Fruit fly (Drosophila melanogaster): ENCODE results near the gene Ir10a.

Gene Ir10a

DNA sequence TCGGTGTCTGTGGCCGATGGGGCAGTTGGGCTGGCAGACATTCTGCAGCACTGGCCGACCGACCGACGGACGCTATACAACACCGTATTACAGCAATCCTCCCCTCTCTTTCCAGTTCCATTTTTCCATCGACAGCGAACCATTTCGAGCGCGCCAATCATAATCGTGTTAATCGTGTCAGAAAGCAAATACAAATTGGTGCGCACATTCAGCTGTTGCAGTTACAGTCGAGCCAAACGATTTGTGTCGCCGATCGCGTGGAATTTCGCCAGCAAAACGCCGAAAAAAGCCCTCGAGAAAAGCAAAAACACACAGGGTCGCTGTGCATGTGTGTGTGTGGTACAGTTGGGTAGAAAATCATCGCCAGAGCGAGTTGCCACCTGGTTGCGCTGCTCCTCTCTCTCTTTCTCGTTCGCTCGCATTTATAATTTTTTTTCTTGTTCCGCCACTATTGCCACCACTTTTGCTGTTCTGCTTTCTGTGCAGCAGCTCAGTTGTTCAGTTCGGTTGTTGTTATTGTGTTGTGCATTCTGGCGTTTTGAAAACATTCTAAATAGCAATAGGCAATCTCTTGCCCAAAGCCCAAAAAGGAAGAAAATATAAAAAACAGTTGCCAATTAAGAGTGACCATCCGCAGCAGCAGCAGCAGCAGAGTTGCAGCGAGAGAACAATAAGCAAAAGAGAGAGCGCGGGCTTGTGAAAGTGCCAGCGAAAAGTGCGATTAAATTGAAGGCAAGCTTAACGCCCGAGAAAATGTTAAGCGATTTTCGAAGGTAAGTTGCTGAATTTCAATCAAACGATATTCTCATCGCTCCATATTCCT, 39.7 kb upstream of the Ir10a start, which contains the start of gene CG1737 (continued):
- TF ChIP-seq CG10543 (GFP tag; optimal IDR thresholded peaks at IDR 0.05) (peak; percentile 28), CG14667 (GFP tag; IDR thresholded peaks at IDR 0.05) (no peak), chinmo (GFP tag; IDR thresholded peaks at IDR 0.05; ENCODE audit: partially characterized antibody) (peak; percentile 49; the same call in 1 of the 4 replicates), Xbp1 (GFP tag; optimal IDR thresholded peaks at IDR 0.05) (no peak), Antp (GFP tag; optimal IDR thresholded peaks at IDR 0.05) (peak; percentile 12), C15 (GFP tag; IDR thresholded peaks at IDR 0.05) (no peak), Asciz (GFP tag; optimal IDR thresholded peaks at IDR 0.05) (no peak), CG7928 (GFP tag; optimal IDR thresholded peaks at IDR 0.05) (no peak), Ptx1 (GFP tag; IDR thresholded peaks at IDR 0.05) (peak; percentile 11; the same call in 1 of the 2 replicates), chif (GFP tag; optimal IDR thresholded peaks at IDR 0.05) (peak in 1 of 2 experiments; percentile 9), mam (GFP tag; optimal IDR thresholded peaks at IDR 0.05) (peak; percentile 8), CG34224 (GFP tag; IDR thresholded peaks at IDR 0.05; ENCODE audit: partially characterized antibody) (0 out of 3 replicates have a peak, but pooled peaks have one; percentile 23), toy (GFP tag; IDR thresholded peaks at IDR 0.05) (no peak), CG15479 (GFP tag; optimal IDR thresholded peaks at IDR 0.05) (peak; percentile 56), ttk (GFP tag; IDR thresholded peaks at IDR 0.05) (no peak), CG17912 (GFP tag; optimal IDR thresholded peaks at IDR 0.05) (no peak), Scr (GFP tag; IDR thresholded peaks at IDR 0.05; ENCODE audit: partially characterized antibody) (peak; percentile 33; the same call in 1 of the 2 replicates), zfh2 (GFP tag; optimal IDR thresholded peaks at IDR 0.05) (peak; percentile 26), ash1 (GFP tag; optimal IDR thresholded peaks at IDR 0.05) (no peak), ftz-f1 (GFP tag; optimal IDR thresholded peaks at IDR 0.05) (no peak), CG3281 (GFP tag; optimal IDR thresholded peaks at IDR 0.05) (peak; percentile 17), Hey (tag; optimal IDR thresholded peaks at IDR 0.05) (no peak), Sry-δ (GFP tag; optimal IDR thresholded peaks at IDR 0.05) (peak; percentile 40), aop (GFP tag; IDR thresholded peaks at IDR 0.05) (no peak), chn (GFP tag; optimal IDR thresholded peaks at IDR 0.05) (no peak), NFAT (GFP tag; IDR thresholded peaks at IDR 0.05) (peak; percentile 43; the same call in 1 of the 2 replicates), CG1024 (GFP tag; IDR thresholded peaks at IDR 0.05) (no peak), cwo (GFP tag; optimal IDR thresholded peaks at IDR 0.05) (no peak), gfzf (GFP tag; optimal IDR thresholded peaks at IDR 0.05) (peak; percentile 1), Drgx (GFP tag; IDR thresholded peaks at IDR 0.05) (0 out of 2 replicates have a peak, but pooled peaks have one; percentile 6), zf30C (GFP tag; optimal IDR thresholded peaks at IDR 0.05) (no peak), CG1832 (GFP tag; optimal IDR thresholded peaks at IDR 0.05) (peak; percentile 45), slbo (GFP tag; IDR thresholded peaks at IDR 0.05) (peak; percentile 64), CG17829 (tag; optimal IDR thresholded peaks at IDR 0.05) (no peak), CG1529 (GFP tag; optimal IDR thresholded peaks at IDR 0.05) (no peak), CG33213 (GFP tag; optimal IDR thresholded peaks at IDR 0.05) (no peak), row (GFP tag; IDR thresholded peaks at IDR 0.05) (no peak), nom (GFP tag; optimal IDR thresholded peaks at IDR 0.05) (peak; percentile 32), CG15514 (GFP tag; optimal IDR thresholded peaks at IDR 0.05) (peak; percentile 74), CG31441 (GFP tag; IDR thresholded peaks at IDR 0.05) (no peak), Opbp (GFP tag; IDR thresholded peaks at IDR 0.05; ENCODE audit: partially characterized antibody) (0 out of 3 replicates have a peak, but pooled peaks have one; percentile 11), grau (tag; optimal IDR thresholded peaks at IDR 0.05) (no peak), tin (GFP tag; optimal IDR thresholded peaks at IDR 0.05) (peak; percentile 20), CG12659 (GFP tag; optimal IDR thresholded peaks at IDR 0.05) (peak; percentile 19), Sin3A (optimal IDR thresholded peaks at IDR 0.05) (peak; percentile 48), CG15011 (GFP tag; optimal IDR thresholded peaks at IDR 0.05) (no peak), dmrt11E (tag; optimal IDR thresholded peaks at IDR 0.05) (no peak), sna (GFP tag; IDR thresholded peaks at IDR 0.05; ENCODE audit: partially characterized antibody) (0 out of 2 replicates have a peak, but pooled peaks have one; percentile 26)
